Worm (Caenorhabditis elegans) whole organism, early embryonic: Measurements from ENCODE around the gene decr-1.3.

ENCODE experiments used
- B0310.2 ChIP-seq: sonication (generic microtip); optimal IDR thresholded peaks from 2 replicates; lab custom pipeline; 2016; ENCODE audit warnings: mild to moderate bottlenecking, missing genetic modification characterization, missing compliant biosample characterization
- ama-1 ChIP-seq: fragments of 150-350 bp; optimal IDR thresholded peaks from 2 replicates; lab custom pipeline; 2014
- ets-7 ChIP-seq: sonication (generic microtip); optimal IDR thresholded peaks from 2 replicates; lab custom pipeline; 2016; ENCODE audit warnings: missing genotype, missing genetic modification characterization, missing compliant biosample characterization
- hmbx-1 ChIP-seq: sonication (generic microtip); optimal IDR thresholded peaks from 2 replicates; lab custom pipeline; 2016; ENCODE audit warnings: mild to moderate bottlenecking, missing genetic modification characterization, missing compliant biosample characterization
- hmg-4 ChIP-seq: fragments of 200-800 bp; sonication (Bioruptor generic); optimal IDR thresholded peaks from 2 replicates; lab custom pipeline; 2018; ENCODE audit warnings: mild to moderate bottlenecking, missing genetic modification characterization, missing compliant biosample characterization
- pes-1 ChIP-seq: fragments of 200-800 bp; sonication (Bioruptor generic); IDR thresholded peaks from 2 replicates; pipeline ENCODE4 v1.3.6; 2022; ENCODE audit warnings: missing genetic modification reagents, missing genetic modification characterization, missing compliant biosample characterization
- tbx-11 ChIP-seq: fragments of 200-800 bp; sonication (Bioruptor generic); IDR thresholded peaks from 2 replicates; pipeline ENCODE4 v1.3.6; 2022; ENCODE audit warnings: missing genetic modification characterization, missing compliant biosample characterization
- tbx-37 ChIP-seq: fragments of 200-800 bp; sonication (Bioruptor generic); conservative IDR thresholded peaks from 2 replicates; pipeline ENCODE4 v1.3.6; 2022; ENCODE audit warnings: missing genetic modification reagents, missing genetic modification characterization, missing compliant biosample characterization

DNA sequence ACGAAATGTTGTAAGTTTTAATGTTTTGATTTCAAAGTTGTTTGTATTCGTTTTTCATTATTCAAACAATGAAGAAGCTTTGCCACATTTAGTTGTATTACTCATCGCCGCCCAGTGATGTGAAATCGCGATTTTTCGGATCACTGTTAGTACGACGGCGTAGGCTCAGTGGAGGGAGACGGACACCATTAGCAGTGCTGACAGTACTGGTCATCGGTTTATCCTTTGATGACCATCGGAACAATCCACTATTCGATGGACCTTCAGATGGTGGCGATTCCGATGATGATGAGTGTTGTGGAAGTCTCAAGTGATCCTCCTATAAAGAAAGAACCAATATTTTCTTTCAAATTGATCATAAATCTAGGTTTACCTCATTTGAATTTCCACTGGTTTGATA lies 14.2 kb upstream of the decr-1.3 start:
- TF ChIP-seq hmg-4 (GFP tag; lab: Kevin White, UChicago) (no peak), hmbx-1 (no peak), ama-1 (lab: Kevin White, UChicago) (no peak), pes-1 (GFP tag; lab: Robert Waterston, UW) (no peak), B0310.2 (tag; lab: Kevin White, UChicago) (no peak), ets-7 (tag; lab: Kevin White, UChicago) (no peak), tbx-11 (GFP tag; lab: Robert Waterston, UW) (no peak), tbx-37 (GFP tag; lab: Robert Waterston, UW) (no peak)
